Worm (Caenorhabditis elegans) whole organism, L4 larva: ENCODE measurements around the gene srxa-9.

Experiments
- D1046.2 ChIP-seq: fragments of 200-800 bp; sonication (Bioruptor generic); IDR thresholded peaks from 2 replicates; pipeline ENCODE4 v1.3.6; 2022; ENCODE audit warnings: missing genetic modification characterization, missing compliant biosample characterization
- F10B5.3 ChIP-seq: sonication (generic microtip); optimal IDR thresholded peaks from 2 replicates; lab custom pipeline; 2016; ENCODE audit warnings: mild to moderate bottlenecking, missing genetic modification characterization, missing compliant biosample characterization
- F44E2.7 ChIP-seq: fragments of 200-800 bp; sonication (Bioruptor generic); IDR thresholded peaks from 2 replicates; pipeline ENCODE4 v2.1.2; 2022; ENCODE audit warnings: missing genetic modification characterization, missing compliant biosample characterization
- Y105C5A.15 ChIP-seq: fragments of 200-800 bp; sonication (Bioruptor generic); IDR thresholded peaks from 2 replicates; pipeline ENCODE4 v1.3.6; 2022; ENCODE audit warnings: missing genetic modification characterization, missing compliant biosample characterization
- Y75B8A.6 ChIP-seq: fragments of 200-800 bp; sonication (Bioruptor generic); IDR thresholded peaks from 2 replicates; pipeline ENCODE4 v1.3.6; 2022; ENCODE audit warnings: missing genetic modification reagents, missing genetic modification characterization, missing compliant biosample characterization
- arid-1 ChIP-seq: fragments of 200-800 bp; sonication (Bioruptor generic); conservative IDR thresholded peaks from 2 replicates; pipeline ENCODE4 v1.3.6; 2022; ENCODE audit warnings: missing genetic modification reagents, missing genetic modification characterization, missing compliant biosample characterization
- ceh-44 ChIP-seq: fragments of 200-800 bp; sonication (Bioruptor generic); IDR thresholded peaks from 2 replicates; pipeline ENCODE4 v1.3.6; 2022; ENCODE audit warnings: missing genetic modification reagents, missing genetic modification characterization, missing compliant biosample characterization
- ceh-62 ChIP-seq: sonication (generic microtip); optimal IDR thresholded peaks from 2 replicates; lab custom pipeline; 2017; ENCODE audit warnings: missing biosample characterization, missing genetic modification characterization
- ceh-82 ChIP-seq: sonication (generic microtip); optimal IDR thresholded peaks from 2 replicates; lab custom pipeline; 2017; ENCODE audit warnings: missing biosample characterization, missing genetic modification characterization
- ces-1 ChIP-seq: fragments of 150-350 bp; sonication (generic microtip); optimal IDR thresholded peaks from 4 replicates; lab custom pipeline; 2014; ENCODE audit warnings: missing biosample characterization, missing genetic modification reagents, missing genetic modification characterization
- cey-2 ChIP-seq: sonication (generic microtip); optimal IDR thresholded peaks from 3 replicates; lab custom pipeline; 2017; ENCODE audit warnings: missing genetic modification characterization, mild to moderate bottlenecking, missing compliant biosample characterization, antibody characterized with exemption, borderline replicate concordance; ENCODE audit not compliant: insufficient read depth
- ctbp-1 ChIP-seq: fragments of 200-800 bp; sonication (Bioruptor generic); IDR thresholded peaks from 2 replicates; pipeline ENCODE4 v1.3.6; 2022; ENCODE audit warnings: missing genetic modification reagents, missing genetic modification characterization, missing compliant biosample characterization
- daf-16 ChIP-seq, 3 experiments: sonication (generic microtip); optimal IDR thresholded peaks; 2 replicates each; lab custom pipeline; 2016 to 2017; ENCODE audit warnings: missing genetic modification characterization in 3 of 3, missing genetic modification reagents in 3 of 3, mild to moderate bottlenecking in 2 of 3, missing compliant biosample characterization in 2 of 3, missing biosample characterization in 1 of 3, moderate library complexity in 1 of 3
- daf-19 ChIP-seq: fragments of 200-800 bp; sonication (Bioruptor generic); conservative IDR thresholded peaks from 2 replicates; pipeline ENCODE4 v1.3.6; 2022; ENCODE audit warnings: missing genetic modification characterization, missing compliant biosample characterization
- hif-1 ChIP-seq, 2 experiments: sonication (generic microtip); optimal IDR thresholded peaks; 2 replicates each; lab custom pipeline; 2016 to 2017; ENCODE audit warnings: missing compliant biosample characterization in 2 of 2, missing genetic modification characterization in 2 of 2, missing genetic modification reagents in 2 of 2, missing genotype in 2 of 2, mild to moderate bottlenecking in 1 of 2
- hlh-11 ChIP-seq: fragments of 200-800 bp; sonication (Bioruptor generic); optimal IDR thresholded peaks from 2 replicates; lab custom pipeline; 2018; ENCODE audit warnings: mild to moderate bottlenecking, missing genetic modification characterization, missing compliant biosample characterization
- hlh-30 ChIP-seq: sonication (generic microtip); optimal IDR thresholded peaks from 2 replicates; lab custom pipeline; 2017; ENCODE audit warnings: antibody characterized with exemption, mild to moderate bottlenecking, missing genetic modification characterization, missing compliant biosample characterization; ENCODE audit not compliant: insufficient read depth
- lim-7 ChIP-seq: fragments of 200-800 bp; sonication (Bioruptor generic); IDR thresholded peaks from 2 replicates; pipeline ENCODE4 v1.3.6; 2022; ENCODE audit warnings: missing genetic modification characterization, missing compliant biosample characterization
- lin-1 ChIP-seq: fragments of 200-800 bp; sonication (Bioruptor generic); IDR thresholded peaks from 2 replicates; pipeline ENCODE4 v1.3.6; 2022; ENCODE audit warnings: missing genetic modification reagents, missing genetic modification characterization, missing compliant biosample characterization
- lin-13 ChIP-seq: fragments of 150-350 bp; optimal IDR thresholded peaks from 2 replicates; lab custom pipeline; 2014; ENCODE audit warnings: missing biosample characterization, missing genetic modification reagents, missing genetic modification characterization
- lin-29 ChIP-seq: fragments of 200-800 bp; sonication (Bioruptor generic); IDR thresholded peaks from 2 replicates; pipeline ENCODE4 v1.3.6; 2022; ENCODE audit warnings: missing genetic modification reagents, missing genetic modification characterization, missing compliant biosample characterization
- lir-3 ChIP-seq: sonication (generic microtip); optimal IDR thresholded peaks from 2 replicates; lab custom pipeline; 2016; ENCODE audit warnings: mild to moderate bottlenecking, missing genetic modification characterization, missing compliant biosample characterization
- lsy-2 ChIP-seq, 2 experiments: fragments of 150-350 bp in 1 of 2; sonication (generic microtip) in 1 of 2; optimal IDR thresholded peaks; 2 replicates each; lab custom pipeline; 2014 to 2017; ENCODE audit warnings: missing biosample characterization in 2 of 2, missing genetic modification characterization in 2 of 2
- madf-5 ChIP-seq, 2 experiments: fragments of 200-800 bp; sonication (Bioruptor generic); IDR thresholded peaks; 2 replicates each; pipeline ENCODE4 v1.3.6; 2022; ENCODE audit warnings: missing compliant biosample characterization in 2 of 2, missing genetic modification characterization in 2 of 2
- mdt-29 ChIP-seq: fragments of 200-800 bp; sonication (Bioruptor generic); IDR thresholded peaks from 2 replicates; pipeline ENCODE4 v1.3.6; 2022; ENCODE audit warnings: missing genetic modification reagents, missing genetic modification characterization, missing compliant biosample characterization
- mep-1 ChIP-seq: fragments of 150-350 bp; sonication (generic microtip); optimal IDR thresholded peaks from 3 replicates; lab custom pipeline; 2014; ENCODE audit warnings: missing biosample characterization, missing genetic modification characterization
- mes-2 ChIP-seq: sonication (generic microtip); optimal IDR thresholded peaks from 2 replicates; lab custom pipeline; 2016; ENCODE audit warnings: missing genotype, mild to moderate bottlenecking, missing genetic modification characterization, missing compliant biosample characterization; ENCODE audit not compliant: poor library complexity, severe bottlenecking
- nhr-10 ChIP-seq: fragments of 150-350 bp; optimal IDR thresholded peaks from 2 replicates; lab custom pipeline; 2014; ENCODE audit warnings: missing biosample characterization, missing genetic modification characterization
- nhr-102 ChIP-seq: sonication (generic microtip); optimal IDR thresholded peaks from 2 replicates; lab custom pipeline; 2016; ENCODE audit warnings: mild to moderate bottlenecking, missing genetic modification characterization, moderate library complexity, missing compliant biosample characterization
- nhr-41 ChIP-seq: fragments of 200-800 bp; sonication (Bioruptor generic); IDR thresholded peaks from 2 replicates; pipeline ENCODE4 v1.3.6; 2022; ENCODE audit warnings: missing genetic modification reagents, missing genetic modification characterization, missing compliant biosample characterization
- nhr-42 ChIP-seq: fragments of 200-800 bp; sonication (Bioruptor generic); IDR thresholded peaks from 2 replicates; pipeline ENCODE4 v1.3.6; 2022; ENCODE audit warnings: missing genetic modification characterization, missing compliant biosample characterization
- nhr-48 ChIP-seq: sonication (generic microtip); optimal IDR thresholded peaks from 2 replicates; lab custom pipeline; 2016; ENCODE audit warnings: mild to moderate bottlenecking, missing genetic modification characterization, missing compliant biosample characterization
- nhr-6 ChIP-seq: fragments of 150-350 bp; optimal IDR thresholded peaks from 2 replicates; lab custom pipeline; 2014; ENCODE audit warnings: missing biosample characterization, missing genetic modification characterization
- nhr-76 ChIP-seq: fragments of 150-350 bp; optimal IDR thresholded peaks from 2 replicates; lab custom pipeline; 2014; ENCODE audit warnings: missing biosample characterization, missing genetic modification characterization
- pha-4 ChIP-seq, 2 experiments: fragments of 150-350 bp in 1 of 2; fragments of 200-800 bp in 1 of 2; sonication (Bioruptor generic) in 1 of 2; IDR thresholded peaks in 1 of 2; optimal IDR thresholded peaks in 1 of 2; 2 replicates each; pipeline versions ENCODE4 v1.3.6 to Lab custom; 2014 to 2022; ENCODE audit warnings: missing genetic modification characterization in 2 of 2, missing genetic modification reagents in 2 of 2, missing biosample characterization in 1 of 2, missing compliant biosample characterization in 1 of 2
- pqm-1 ChIP-seq: sonication (generic microtip); optimal IDR thresholded peaks from 2 replicates; lab custom pipeline; 2017; ENCODE audit warnings: missing biosample characterization, missing genetic modification characterization
- rbr-2 ChIP-seq: sonication (generic microtip); optimal IDR thresholded peaks from 2 replicates; lab custom pipeline; 2016; ENCODE audit warnings: missing genotype, missing genetic modification characterization, missing compliant biosample characterization
- saeg-2 ChIP-seq: fragments of 200-800 bp; sonication (Bioruptor generic); IDR thresholded peaks from 2 replicates; pipeline ENCODE4 v1.3.6; 2022; ENCODE audit warnings: missing genetic modification reagents, missing genetic modification characterization, missing compliant biosample characterization
- set-16 ChIP-seq: fragments of 200-800 bp; sonication (Bioruptor generic); IDR thresholded peaks from 2 replicates; pipeline ENCODE4 v1.3.6; 2022; ENCODE audit warnings: missing genetic modification reagents, missing genetic modification characterization, missing compliant biosample characterization
- skn-1 ChIP-seq: fragments of 150-350 bp; optimal IDR thresholded peaks from 2 replicates; lab custom pipeline; 2014; ENCODE audit warnings: missing biosample characterization, missing genetic modification characterization
- snpc-1.2 ChIP-seq: fragments of 200-800 bp; sonication (Bioruptor generic); IDR thresholded peaks from 2 replicates; pipeline ENCODE4 v1.3.6; 2022; ENCODE audit warnings: missing genetic modification reagents, missing genetic modification characterization, missing compliant biosample characterization
- snpc-4 ChIP-seq: fragments of 150-350 bp; optimal IDR thresholded peaks from 2 replicates; lab custom pipeline; 2014; ENCODE audit warnings: missing biosample characterization, missing genetic modification characterization
- unc-130 ChIP-seq: sonication (generic microtip); optimal IDR thresholded peaks from 2 replicates; lab custom pipeline; 2016; ENCODE audit warnings: missing genetic modification reagents, missing genetic modification characterization, missing compliant biosample characterization
- unc-39 ChIP-seq: sonication (generic microtip); optimal IDR thresholded peaks from 2 replicates; lab custom pipeline; 2017; ENCODE audit warnings: missing biosample characterization, missing genetic modification characterization
- unc-62 ChIP-seq, 3 experiments: fragments of 150-350 bp in 1 of 3; sonication (generic microtip); optimal IDR thresholded peaks in 2 of 3; peaks in 1 of 3; 1 replicate in 1 of 3; 2 replicates in 2 of 3; lab custom pipeline; 2014 to 2017; ENCODE audit warnings: missing biosample characterization in 3 of 3, missing genetic modification characterization in 3 of 3, missing genetic modification reagents in 3 of 3, missing genotype in 1 of 3
- zfp-3 ChIP-seq: fragments of 200-800 bp; sonication (Bioruptor generic); conservative IDR thresholded peaks from 2 replicates; pipeline ENCODE4 v1.3.6; 2022; ENCODE audit warnings: missing genetic modification reagents, missing genetic modification characterization, missing compliant biosample characterization
- zip-2 ChIP-seq: fragments of 150-350 bp; optimal IDR thresholded peaks from 2 replicates; lab custom pipeline; 2014; ENCODE audit warnings: missing biosample characterization, missing genetic modification characterization
- ztf-11 ChIP-seq: fragments of 150-350 bp; optimal IDR thresholded peaks from 2 replicates; lab custom pipeline; 2014; ENCODE audit warnings: missing biosample characterization, missing genetic modification characterization
- ztf-7 ChIP-seq: fragments of 150-350 bp; optimal IDR thresholded peaks from 2 replicates; lab custom pipeline; 2014; ENCODE audit warnings: missing biosample characterization, missing genetic modification characterization

Gene srxa-9

ce11 chrX:15707366-15707892 is 39.4 kb upstream of the srxa-9 start (continued):
- TF ChIP-seq lin-29 (GFP tag; lab: Robert Waterston, UW) (no peak), Y75B8A.6 (GFP tag; lab: Robert Waterston, UW) (no peak), zip-2 (tag; lab: Kevin White, UChicago) (no peak), madf-5 (GFP tag; IDR thresholded peaks at IDR 0.05; lab: Robert Waterston, UW) (no peak), nhr-102 (tag; lab: Kevin White, UChicago) (peak; percentile 5), lim-7 (GFP tag; lab: Robert Waterston, UW) (no peak), zfp-3 (no peak), skn-1 (no peak), rbr-2 (tag; lab: Kevin White, UChicago) (peak; percentile 90), D1046.2 (no peak), snpc-1.2 (GFP tag; lab: Robert Waterston, UW) (no peak), ztf-11 (tag; lab: Kevin White, UChicago) (no peak), hlh-30 (tag; lab: Kevin White, UChicago) (peak; percentile 94), cey-2 (no peak), daf-16 (GFP tag; optimal IDR thresholded peaks at IDR 0.05; lab: Kevin White, UChicago) (peak in 1 of 2 experiments; percentile 74), daf-16 (tag; optimal IDR thresholded peaks at IDR 0.05; lab: Kevin White, UChicago) (peak; percentile 55), snpc-4 (no peak), ces-1 (GFP tag; lab: Kevin White, UChicago) (peak; percentile 15), unc-39 (no peak), lir-3 (tag; lab: Kevin White, UChicago) (no peak), ceh-44 (GFP tag; lab: Robert Waterston, UW) (no peak), pha-4 (GFP tag; IDR thresholded peaks at IDR 0.05; lab: Robert Waterston, UW) (peak; percentile 83), pha-4 (tag; optimal IDR thresholded peaks at IDR 0.05; lab: Kevin White, UChicago) (peak; percentile 3), lsy-2 (tag; optimal IDR thresholded peaks at IDR 0.05; lab: Kevin White, UChicago) (peak; percentile 73 to 85), set-16 (peak; percentile 92), lin-13 (peak; percentile 21), nhr-42 (GFP tag; lab: Robert Waterston, UW) (0 out of 2 replicates have a peak, but pooled peaks have one; percentile 22), unc-62 (GFP tag; optimal IDR thresholded peaks at IDR 0.05 in 1 of 2; lab: Kevin White, UChicago) (peak in 1 of 2 experiments; percentile 98), unc-62 (tag; optimal IDR thresholded peaks at IDR 0.05; lab: Kevin White, UChicago) (no peak), mep-1 (tag; lab: Kevin White, UChicago) (peak; percentile 88), pqm-1 (tag; lab: Kevin White, UChicago) (no peak), lin-1 (GFP tag; lab: Robert Waterston, UW) (no peak), nhr-10 (tag; lab: Kevin White, UChicago) (peak; percentile 75), mdt-29 (GFP tag; lab: Robert Waterston, UW) (no peak), hif-1 (tag; optimal IDR thresholded peaks at IDR 0.05; lab: Kevin White, UChicago) (peak in 1 of 2 experiments; percentile 77), ztf-7 (tag; lab: Kevin White, UChicago) (peak; percentile 10), nhr-48 (tag; lab: Kevin White, UChicago) (peak; percentile 98), F10B5.3 (tag; lab: Kevin White, UChicago) (peak; percentile 20), mes-2 (tag; lab: Kevin White, UChicago) (peak; percentile 55), unc-130 (GFP tag; lab: Kevin White, UChicago) (no peak), ctbp-1 (GFP tag; lab: Robert Waterston, UW) (peak; percentile 92), arid-1 (peak; percentile 73), hlh-11 (tag; lab: Kevin White, UChicago) (peak; percentile 95), ceh-62 (tag; lab: Kevin White, UChicago) (no peak), F44E2.7 (GFP tag; lab: Robert Waterston, UW) (no peak), daf-19 (GFP tag; lab: Robert Waterston, UW) (no peak), nhr-41 (GFP tag; lab: Robert Waterston, UW) (no peak), Y105C5A.15 (GFP tag; lab: Robert Waterston, UW) (no peak), nhr-6 (tag; lab: Kevin White, UChicago) (no peak), nhr-76 (tag; lab: Kevin White, UChicago) (peak; percentile 36), saeg-2 (GFP tag; lab: Robert Waterston, UW) (0 out of 2 replicates have a peak, but pooled peaks have one; percentile 52), ceh-82 (tag; lab: Kevin White, UChicago) (no peak)
